Fruit fly (Drosophila melanogaster): ENCODE results near the gene sd.

sd gene

dm6 chrX:15788235-15789187 lies 15.7 kb upstream of the sd start, which contains the start of gene Rhp:
Gene Rhp, plus strand, starts transcription at chrX:15788897.
- TF ChIP-seq CG15011 (GFP tag; optimal IDR thresholded peaks at IDR 0.05) (no peak), H2.0 (GFP tag; IDR thresholded peaks at IDR 0.05) (no peak), salm (tag; optimal IDR thresholded peaks at IDR 0.05) (peak; percentile 57), CG6689 (GFP tag; IDR thresholded peaks at IDR 0.05) (no peak), crc (GFP tag; optimal IDR thresholded peaks at IDR 0.05) (no peak), BEAF-32 (GFP tag; optimal IDR thresholded peaks at IDR 0.05) (peak; percentile 11), Ptx1 (GFP tag; IDR thresholded peaks at IDR 0.05) (no peak), pum (GFP tag; optimal IDR thresholded peaks at IDR 0.05) (no peak), dpn (GFP tag; optimal IDR thresholded peaks at IDR 0.05) (no peak), Atf3 (GFP tag; optimal IDR thresholded peaks at IDR 0.05) (no peak), CG17328 (GFP tag; IDR thresholded peaks at IDR 0.05) (no peak; the same call in 1 of the 2 replicates), lola (GFP tag; optimal IDR thresholded peaks at IDR 0.05) (peak in 1 of 3 experiments; percentile 23), pb (GFP tag; optimal IDR thresholded peaks at IDR 0.05) (no peak), ac (GFP tag; optimal IDR thresholded peaks at IDR 0.05) (peak; percentile 19), CG13123 (GFP tag; optimal IDR thresholded peaks at IDR 0.05) (no peak), row (GFP tag; IDR thresholded peaks at IDR 0.05) (peak; percentile 32; the same call in 2 of the 3 replicates), repo (GFP tag; optimal IDR thresholded peaks at IDR 0.05) (no peak), CG30403 (GFP tag; optimal IDR thresholded peaks at IDR 0.05) (no peak), az2 (GFP tag; optimal IDR thresholded peaks at IDR 0.05) (no peak), twi (tag; optimal IDR thresholded peaks at IDR 0.05) (no peak), CG17359 (tag; optimal IDR thresholded peaks at IDR 0.05) (peak; percentile 78), pita (GFP tag; optimal IDR thresholded peaks at IDR 0.05) (no peak), pzg (GFP tag; optimal IDR thresholded peaks at IDR 0.05) (peak; percentile 37), sens (GFP tag) (peak; percentile 90), ind (GFP tag; optimal IDR thresholded peaks at IDR 0.05) (no peak), Sry-β (GFP tag; optimal IDR thresholded peaks at IDR 0.05) (peak; percentile 33), CG5180 (GFP tag; optimal IDR thresholded peaks at IDR 0.05) (peak; percentile 56), crol (GFP tag; IDR thresholded peaks at IDR 0.05) (no peak), unc-4 (GFP tag; IDR thresholded peaks at IDR 0.05; ENCODE audit: partially characterized antibody) (no peak), seq (GFP tag; IDR thresholded peaks at IDR 0.05) (no peak), CG16779 (GFP tag; IDR thresholded peaks at IDR 0.05) (no peak), CrebB (tag; optimal IDR thresholded peaks at IDR 0.05) (peak; percentile 76), CG18011 (GFP tag; optimal IDR thresholded peaks at IDR 0.05) (no peak), Hr3 (GFP tag; optimal IDR thresholded peaks at IDR 0.05) (no peak), eyg (GFP tag; optimal IDR thresholded peaks at IDR 0.05) (no peak), CG6813 (GFP tag; optimal IDR thresholded peaks at IDR 0.05) (peak; percentile 75), CG3995 (GFP tag; optimal IDR thresholded peaks at IDR 0.05) (peak; percentile 51), dmrt99B (tag; optimal IDR thresholded peaks at IDR 0.05) (no peak), TFAM (GFP tag; optimal IDR thresholded peaks at IDR 0.05) (no peak), sisA (GFP tag; IDR thresholded peaks at IDR 0.05) (no peak), crp (GFP tag; optimal IDR thresholded peaks at IDR 0.05) (no peak), CG2199 (GFP tag; IDR thresholded peaks at IDR 0.05) (peak; percentile 68; the same call in 1 of the 3 replicates), pnt (GFP tag; optimal IDR thresholded peaks at IDR 0.05) (no peak), pfk (GFP tag; optimal IDR thresholded peaks at IDR 0.05) (peak; percentile 23), sim (GFP tag; IDR thresholded peaks at IDR 0.05) (no peak), ttk (GFP tag; IDR thresholded peaks at IDR 0.05) (no peak), maf-S (GFP tag; optimal IDR thresholded peaks at IDR 0.05) (no peak), p53 (GFP tag; optimal IDR thresholded peaks at IDR 0.05) (no peak), Drgx (GFP tag; IDR thresholded peaks at IDR 0.05) (peak; percentile 6; the same call in 1 of the 2 replicates)
